Fruit fly (Drosophila melanogaster) whole organism, embryonic: ENCODE measurements around the gene tex.

Experiments
- CG10209 ChIP-seq: fragments of 200-800 bp; sonication (Bioruptor generic); optimal IDR thresholded peaks from 3 replicates; lab custom pipeline; 2017; ENCODE audit warnings: missing biosample characterization, mild to moderate bottlenecking, missing genetic modification characterization, missing genetic modification reagents
- CG10321 ChIP-seq: fragments of 200-800 bp; sonication (Bioruptor generic); IDR thresholded peaks from 2 replicates; pipeline ENCODE4 v1.3.6; 2022; ENCODE audit warnings: missing biosample characterization, missing genetic modification characterization
- CG10543 ChIP-seq: fragments of 200-800 bp; sonication (Bioruptor generic); optimal IDR thresholded peaks from 3 replicates; lab custom pipeline; 2017; ENCODE audit warnings: missing biosample characterization, mild to moderate bottlenecking, missing genetic modification characterization, moderate library complexity
- CG11085 ChIP-seq: fragments of 200-800 bp; sonication (Bioruptor generic); IDR thresholded peaks from 2 replicates; pipeline ENCODE4 v1.3.6; 2022; ENCODE audit warnings: missing biosample characterization, missing genetic modification characterization
- CG11247 ChIP-seq: fragments of 200-800 bp; sonication (Bioruptor generic); IDR thresholded peaks from 2 replicates; pipeline ENCODE4 v1.3.6; 2022; ENCODE audit warnings: missing biosample characterization, missing genetic modification characterization
- CG14014 ChIP-seq: fragments of 200-800 bp; sonication (Bioruptor generic); IDR thresholded peaks from 2 replicates; pipeline ENCODE4 v1.3.6; 2022; ENCODE audit warnings: missing biosample characterization, missing genetic modification characterization
- CG15514 ChIP-seq: fragments of 200-800 bp; sonication (Bioruptor generic); optimal IDR thresholded peaks from 3 replicates; lab custom pipeline; 2017; ENCODE audit warnings: missing biosample characterization, missing genetic modification characterization, mild to moderate bottlenecking, moderate library complexity, missing genetic modification reagents
- CG18619 ChIP-seq: fragments of 200-800 bp; sonication (Bioruptor generic); optimal IDR thresholded peaks from 3 replicates; lab custom pipeline; 2017; ENCODE audit warnings: missing biosample characterization, mild to moderate bottlenecking, missing genetic modification characterization
- CG2678 ChIP-seq: fragments of 200-800 bp; sonication (Bioruptor generic); optimal IDR thresholded peaks from 3 replicates; lab custom pipeline; 2019; ENCODE audit warnings: missing biosample characterization, mild to moderate bottlenecking, missing genetic modification characterization, moderate library complexity
- CG3163 ChIP-seq: fragments of 200-800 bp; sonication (Bioruptor generic); optimal IDR thresholded peaks from 3 replicates; lab custom pipeline; 2016; ENCODE audit warnings: missing biosample characterization, missing genetic modification characterization
- CG32772 ChIP-seq: fragments of 200-800 bp; sonication (Bioruptor generic); IDR thresholded peaks from 2 replicates; pipeline ENCODE4 v1.3.6; 2022; ENCODE audit warnings: missing biosample characterization, missing genetic modification characterization
- CG3407 ChIP-seq: fragments of 200-800 bp; sonication (Bioruptor generic); optimal IDR thresholded peaks from 2 replicates; lab custom pipeline; 2018; ENCODE audit warnings: missing biosample characterization, mild to moderate bottlenecking, missing genetic modification characterization
- CG34422 ChIP-seq: fragments of 200-800 bp; sonication (Bioruptor generic); IDR thresholded peaks from 3 replicates; pipeline ENCODE4 v1.3.6; 2022; ENCODE audit warnings: missing biosample characterization, missing genetic modification characterization
- CG3847 ChIP-seq: fragments of 200-800 bp; sonication (Bioruptor generic); IDR thresholded peaks from 2 replicates; pipeline ENCODE4 v1.3.6; 2022; ENCODE audit warnings: missing biosample characterization, missing genetic modification characterization
- CG4360 ChIP-seq: fragments of 200-800 bp; sonication (Bioruptor generic); IDR thresholded peaks from 2 replicates; pipeline ENCODE4 v1.3.6; 2022; ENCODE audit warnings: missing biosample characterization, missing genetic modification characterization
- CG6175 ChIP-seq: fragments of 200-800 bp; sonication (Bioruptor generic); IDR thresholded peaks from 3 replicates; pipeline ENCODE4 v1.3.6; 2022; ENCODE audit warnings: missing biosample characterization, missing genetic modification characterization
- CG7928 ChIP-seq: fragments of 200-800 bp; sonication (Bioruptor generic); optimal IDR thresholded peaks from 2 replicates; lab custom pipeline; 2017; ENCODE audit warnings: missing biosample characterization, mild to moderate bottlenecking, missing genetic modification characterization
- CG9437 ChIP-seq: fragments of 200-800 bp; sonication (Bioruptor generic); optimal IDR thresholded peaks from 2 replicates; lab custom pipeline; 2018; ENCODE audit warnings: missing biosample characterization, mild to moderate bottlenecking, missing genetic modification characterization
- CG9932 ChIP-seq: fragments of 200-800 bp; sonication (Bioruptor generic); IDR thresholded peaks from 2 replicates; pipeline ENCODE4 v1.3.6; 2022; ENCODE audit warnings: missing biosample characterization, missing genetic modification characterization
- CkIIα-i1 ChIP-seq: fragments of 200-800 bp; sonication (Bioruptor generic); IDR thresholded peaks from 2 replicates; pipeline ENCODE4 v1.3.6; 2022; ENCODE audit warnings: missing biosample characterization, missing genetic modification characterization
- D19A ChIP-seq: fragments of 200-800 bp; optimal IDR thresholded peaks from 3 replicates; lab custom pipeline; 2019; ENCODE audit warnings: missing biosample characterization, mild to moderate bottlenecking, missing genetic modification characterization, moderate library complexity
- Drgx ChIP-seq: fragments of 200-800 bp; sonication (Bioruptor generic); IDR thresholded peaks from 2 replicates; pipeline ENCODE4 v1.3.6; 2022; ENCODE audit warnings: missing biosample characterization, missing genetic modification characterization
- Fer1 ChIP-seq: fragments of 200-800 bp; sonication (Bioruptor generic); optimal IDR thresholded peaks from 2 replicates; lab custom pipeline; 2017; ENCODE audit warnings: missing biosample characterization, mild to moderate bottlenecking, missing genetic modification characterization
- HHEX ChIP-seq: fragments of 200-800 bp; sonication (Bioruptor generic); optimal IDR thresholded peaks from 3 replicates; lab custom pipeline; 2017; ENCODE audit warnings: missing biosample characterization, mild to moderate bottlenecking, missing genetic modification characterization, missing genetic modification reagents
- Oaz ChIP-seq: fragments of 200-800 bp; sonication (Bioruptor generic); IDR thresholded peaks from 2 replicates; pipeline ENCODE4 v1.3.6; 2022; ENCODE audit warnings: missing biosample characterization, missing genetic modification characterization
- Ravus ChIP-seq: fragments of 200-800 bp; sonication (Bioruptor generic); IDR thresholded peaks from 2 replicates; pipeline ENCODE4 v1.3.6; 2022; ENCODE audit warnings: missing biosample characterization, missing genetic modification characterization
- Rfx ChIP-seq: fragments of 200-800 bp; sonication (Bioruptor generic); IDR thresholded peaks from 2 replicates; pipeline ENCODE4 v1.3.6; 2022; ENCODE audit warnings: missing biosample characterization, missing genetic modification characterization
- Rx ChIP-seq: fragments of 200-800 bp; sonication (Bioruptor generic); IDR thresholded peaks from 2 replicates; pipeline ENCODE4 v1.3.6; 2022; ENCODE audit warnings: missing biosample characterization, missing genetic modification characterization
- TFAM ChIP-seq: fragments of 200-800 bp; sonication (Bioruptor generic); optimal IDR thresholded peaks from 2 replicates; lab custom pipeline; 2017; ENCODE audit warnings: missing biosample characterization, missing genetic modification characterization, inconsistent platforms
- ara ChIP-seq: fragments of 200-800 bp; sonication (Bioruptor generic); IDR thresholded peaks from 2 replicates; pipeline ENCODE4 v1.3.6; 2022; ENCODE audit warnings: missing biosample characterization, missing genetic modification characterization
- bowl ChIP-seq: fragments of 200-800 bp; sonication (Bioruptor generic); IDR thresholded peaks from 2 replicates; pipeline ENCODE4 v1.3.6; 2022; ENCODE audit warnings: missing biosample characterization, missing genetic modification characterization
- br ChIP-seq: fragments of >200 bp; optimal IDR thresholded peaks from 2 replicates; lab custom pipeline; 2017
- cwo ChIP-seq: fragments of 200-800 bp; sonication (Bioruptor generic); optimal IDR thresholded peaks from 3 replicates; lab custom pipeline; 2017; ENCODE audit warnings: missing biosample characterization, missing genetic modification characterization, mild to moderate bottlenecking, moderate library complexity, missing genetic modification reagents
- dimm ChIP-seq: fragments of 200-800 bp; sonication (Bioruptor generic); IDR thresholded peaks from 2 replicates; pipeline ENCODE4 v1.3.6; 2022; ENCODE audit warnings: missing biosample characterization, missing genetic modification characterization
- esg ChIP-seq: fragments of 200-800 bp; sonication (Bioruptor generic); conservative IDR thresholded peaks from 2 replicates; pipeline ENCODE4 v1.3.6; 2022; ENCODE audit warnings: missing biosample characterization, missing genetic modification characterization
- fd96Cb ChIP-seq: fragments of 200-800 bp; sonication (Bioruptor generic); optimal IDR thresholded peaks from 2 replicates; lab custom pipeline; 2018; ENCODE audit warnings: missing biosample characterization, mild to moderate bottlenecking, missing genetic modification characterization, moderate library complexity
- gem ChIP-seq: fragments of 200-800 bp; sonication (Bioruptor generic); optimal IDR thresholded peaks from 2 replicates; lab custom pipeline; 2019; ENCODE audit warnings: missing biosample characterization, mild to moderate bottlenecking, missing genetic modification characterization, moderate library complexity
- gt ChIP-seq: fragments of 200-800 bp; sonication (Bioruptor generic); IDR thresholded peaks from 2 replicates; pipeline ENCODE4 v1.3.6; 2022; ENCODE audit warnings: missing biosample characterization, missing genetic modification characterization
- ind ChIP-seq: fragments of 200-800 bp; sonication (Bioruptor generic); optimal IDR thresholded peaks from 3 replicates; lab custom pipeline; 2016; ENCODE audit warnings: missing biosample characterization, missing genetic modification characterization
- insv ChIP-seq, 2 experiments: fragments of 200-800 bp; sonication (Bioruptor generic); optimal IDR thresholded peaks; 3 replicates each; lab custom pipeline; 2016 to 2018; ENCODE audit warnings: missing biosample characterization in 2 of 2, missing genetic modification characterization in 2 of 2
- ken ChIP-seq: fragments of 200-800 bp; sonication (Bioruptor generic); IDR thresholded peaks from 3 replicates; pipeline ENCODE4 v1.3.6; 2022; ENCODE audit warnings: missing biosample characterization, missing genetic modification characterization
- lilli ChIP-seq: fragments of 200-800 bp; sonication (Bioruptor generic); optimal IDR thresholded peaks from 3 replicates; lab custom pipeline; 2016; ENCODE audit warnings: missing biosample characterization, missing genetic modification characterization
- lmd ChIP-seq: fragments of 200-800 bp; sonication (Bioruptor generic); IDR thresholded peaks from 2 replicates; pipeline ENCODE4 v1.3.6; 2022; ENCODE audit warnings: missing biosample characterization, missing genetic modification characterization
- pita ChIP-seq: fragments of 200-800 bp; sonication (Bioruptor generic); optimal IDR thresholded peaks from 2 replicates; lab custom pipeline; 2017; ENCODE audit warnings: missing biosample characterization, mild to moderate bottlenecking, missing genetic modification characterization
- scrt ChIP-seq: fragments of 200-800 bp; sonication (Bioruptor generic); optimal IDR thresholded peaks from 2 replicates; lab custom pipeline; 2018; ENCODE audit warnings: missing biosample characterization, mild to moderate bottlenecking, missing genetic modification characterization, moderate library complexity
- so ChIP-seq: fragments of 200-800 bp; sonication (Bioruptor generic); IDR thresholded peaks from 3 replicates; pipeline ENCODE4 v1.3.6; 2022; ENCODE audit warnings: missing biosample characterization, missing genetic modification characterization
- tgo ChIP-seq: fragments of 200-800 bp; sonication (Bioruptor generic); IDR thresholded peaks from 3 replicates; pipeline ENCODE4 v1.3.6; 2022; ENCODE audit warnings: missing biosample characterization, missing genetic modification characterization
- trem ChIP-seq: fragments of 200-800 bp; optimal IDR thresholded peaks from 3 replicates; lab custom pipeline; 2019; ENCODE audit warnings: missing biosample characterization, mild to moderate bottlenecking, missing genetic modification characterization, moderate library complexity
- unpg ChIP-seq: fragments of 200-800 bp; sonication (Bioruptor generic); optimal IDR thresholded peaks from 3 replicates; lab custom pipeline; 2018; ENCODE audit warnings: missing biosample characterization, mild to moderate bottlenecking, missing genetic modification characterization, moderate library complexity
- vvl ChIP-seq: fragments of 200-800 bp; sonication (Bioruptor generic); IDR thresholded peaks from 2 replicates; pipeline ENCODE4 v1.3.6; 2022; ENCODE audit warnings: missing biosample characterization, missing genetic modification characterization
- zfh2 ChIP-seq: fragments of 200-800 bp; sonication (Bioruptor generic); optimal IDR thresholded peaks from 2 replicates; lab custom pipeline; 2016; ENCODE audit warnings: missing biosample characterization, missing genetic modification characterization

tex gene

dm6 chr3R:8354458-8354857, 46.0 kb upstream of the tex start (continued):
- TF ChIP-seq ara (GFP tag; lab: Robert Waterston, UW): peak; percentile 23; the same call in 1 of the 2 replicates
- TF ChIP-seq Ravus (GFP tag; lab: Robert Waterston, UW): peak; percentile 59
- TF ChIP-seq zfh2 (GFP tag; lab: Kevin White, UChicago): no peak
- no peak for TF ChIP-seq pita (GFP tag; lab: Kevin White, UChicago)
- peak; percentile 52; the same call in 1 of the 2 replicates for TF ChIP-seq CG3847 (GFP tag; lab: Robert Waterston, UW)
- no peak for TF ChIP-seq insv (GFP tag; optimal IDR thresholded peaks at IDR 0.05; lab: Kevin White, UChicago)
- peak; percentile 33 for TF ChIP-seq CG18619 (GFP tag; lab: Kevin White, UChicago)
- 0 out of 2 replicates have a peak, but pooled peaks have one; percentile 31 for TF ChIP-seq Oaz
- peak; percentile 39 for TF ChIP-seq CG3407 (GFP tag; lab: Kevin White, UChicago)
- TF ChIP-seq CG10209 (GFP tag; lab: Kevin White, UChicago): peak; percentile 32
- peak; percentile 3 for TF ChIP-seq Fer1
- peak; percentile 62; the same call in 1 of the 3 replicates for TF ChIP-seq so (GFP tag; lab: Robert Waterston, UW)
- no peak for TF ChIP-seq CG3163 (GFP tag; lab: Kevin White, UChicago)
- no peak for TF ChIP-seq scrt (GFP tag; lab: Kevin White, UChicago)
- 0 out of 2 replicates have a peak, but pooled peaks have one; percentile 17 for TF ChIP-seq dimm (GFP tag; lab: Robert Waterston, UW)
- TF ChIP-seq Rfx (GFP tag; lab: Robert Waterston, UW): peak; percentile 74
- peak; percentile 74 for TF ChIP-seq lmd
- TF ChIP-seq HHEX (GFP tag; lab: Kevin White, UChicago): peak; percentile 43
- peak; percentile 66 for TF ChIP-seq unpg (GFP tag; lab: Kevin White, UChicago)
- TF ChIP-seq CG15514: peak; percentile 13
- TF ChIP-seq fd96Cb (tag; lab: Kevin White, UChicago): peak; percentile 44
- peak; percentile 14 for TF ChIP-seq CG7928 (GFP tag; lab: Kevin White, UChicago)
- no peak for TF ChIP-seq CG9437 (GFP tag; lab: Kevin White, UChicago)
- TF ChIP-seq CG10543 (GFP tag; lab: Kevin White, UChicago): peak; percentile 1
- TF ChIP-seq Rx (GFP tag; lab: Robert Waterston, UW): peak; percentile 61
- no peak for TF ChIP-seq TFAM (GFP tag; lab: Kevin White, UChicago)
- TF ChIP-seq ken: 0 out of 3 replicates have a peak, but pooled peaks have one; percentile 57
- 0 out of 2 replicates have a peak, but pooled peaks have one; percentile 10 for TF ChIP-seq CG4360
- peak; percentile 25 for TF ChIP-seq D19A (tag; lab: Kevin White, UChicago)
- peak; percentile 68 for TF ChIP-seq CG11085
- no peak for TF ChIP-seq trem
- peak; percentile 73; the same call in 2 of the 3 replicates for TF ChIP-seq tgo (GFP tag; lab: Robert Waterston, UW)
- peak; percentile 59; the same call in 1 of the 2 replicates for TF ChIP-seq CG14014
- TF ChIP-seq lilli (GFP tag; lab: Kevin White, UChicago): peak; percentile 38
- TF ChIP-seq CG6175 (GFP tag; lab: Robert Waterston, UW): peak; percentile 38; the same call in 2 of the 3 replicates
- TF ChIP-seq vvl (GFP tag; lab: Robert Waterston, UW): peak; percentile 87
- TF ChIP-seq CkIIα-i1 (GFP tag; lab: Robert Waterston, UW): 0 out of 2 replicates have a peak, but pooled peaks have one; percentile 50
- TF ChIP-seq CG32772: peak; percentile 64
- peak; percentile 71 for TF ChIP-seq CG9932
- TF ChIP-seq CG10321 (GFP tag; lab: Robert Waterston, UW): peak; percentile 25; the same call in 1 of the 2 replicates
- TF ChIP-seq CG2678 (tag; lab: Kevin White, UChicago): peak; percentile 66
- peak; percentile 38; the same call in 1 of the 2 replicates for TF ChIP-seq CG11247 (GFP tag; lab: Robert Waterston, UW)
- no peak for TF ChIP-seq br (lab: Kevin White, UChicago)
- peak; percentile 49 for TF ChIP-seq Drgx (GFP tag; lab: Robert Waterston, UW)
- peak; percentile 87 for TF ChIP-seq cwo
- TF ChIP-seq gt (GFP tag; lab: Robert Waterston, UW): no peak
- TF ChIP-seq bowl (GFP tag; lab: Robert Waterston, UW): no peak
- peak; percentile 73 for TF ChIP-seq gem (tag; lab: Kevin White, UChicago)
- TF ChIP-seq esg (GFP tag; lab: Robert Waterston, UW): 0 out of 2 replicates have a peak, but pooled peaks have one; percentile 25
- peak; percentile 54; the same call in 2 of the 3 replicates for TF ChIP-seq CG34422 (GFP tag; lab: Robert Waterston, UW)
- TF ChIP-seq ind (GFP tag; lab: Kevin White, UChicago): peak; percentile 40
